Worm (Caenorhabditis elegans): ENCODE data around the gene T01B7.13.

The T01B7.13 gene

DNA sequence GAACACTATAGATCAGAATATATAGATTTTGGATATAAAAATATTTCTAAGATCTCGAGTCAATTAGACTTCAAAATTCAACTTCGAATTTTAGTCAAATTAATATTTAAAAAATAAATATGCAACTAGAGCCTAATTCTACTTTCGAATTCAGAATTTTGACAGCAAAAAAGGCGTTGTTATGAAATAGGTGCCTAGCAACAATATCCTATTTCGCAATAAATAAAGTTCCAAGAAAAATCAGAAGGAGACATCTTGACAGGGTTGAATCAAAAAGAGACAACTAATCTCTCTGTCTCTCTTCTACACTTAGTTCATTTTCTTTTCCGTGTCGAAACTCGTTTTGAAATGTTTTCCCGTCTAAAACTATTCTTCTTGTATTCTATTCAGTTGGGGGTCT, 39.8 kb upstream of the T01B7.13 start:
- TF ChIP-seq cebp-1 (GFP tag; IDR thresholded peaks at IDR 0.05) (peak; percentile 61; the same call in 1 of the 2 replicates), cebp-1 (tag; optimal IDR thresholded peaks at IDR 0.05) (peak; percentile 96), mes-4 (tag; optimal IDR thresholded peaks at IDR 0.05) (no peak), ZK185.1 (tag; optimal IDR thresholded peaks at IDR 0.05; ENCODE audit: poor library complexity, severe bottlenecking) (no peak)

DNA sequence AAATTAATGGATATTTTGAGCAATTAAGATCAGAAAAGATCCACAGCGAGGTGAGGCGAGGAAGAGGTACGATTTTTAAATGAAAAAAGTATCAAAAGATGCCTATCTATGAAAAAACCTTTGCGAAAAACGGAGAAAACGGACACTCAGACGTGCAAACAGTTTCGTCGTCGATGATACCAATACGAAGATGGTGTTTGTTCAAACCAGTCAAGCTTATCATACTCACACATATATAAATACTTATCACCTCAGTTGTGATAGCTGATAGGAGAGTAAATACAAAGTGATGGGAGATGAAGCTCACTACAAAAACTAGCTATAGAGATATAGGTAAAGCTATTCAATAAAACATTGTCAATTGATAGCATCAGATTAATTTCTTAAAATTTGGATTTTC, 35.4 kb upstream of the T01B7.13 start:
- TF ChIP-seq lin-26 (GFP tag; IDR thresholded peaks at IDR 0.05) (no peak), nfya-1 (tag; optimal IDR thresholded peaks at IDR 0.05; ENCODE audit: borderline replicate concordance, insufficient read depth) (no peak), akir-1 (GFP tag; optimal IDR thresholded peaks at IDR 0.05) (no peak), zim-3 (tag; optimal IDR thresholded peaks at IDR 0.05) (no peak), nhr-80 (tag; optimal IDR thresholded peaks at IDR 0.05) (peak; percentile 8), nfya-2 (GFP tag; IDR thresholded peaks at IDR 0.05) (no peak)

DNA sequence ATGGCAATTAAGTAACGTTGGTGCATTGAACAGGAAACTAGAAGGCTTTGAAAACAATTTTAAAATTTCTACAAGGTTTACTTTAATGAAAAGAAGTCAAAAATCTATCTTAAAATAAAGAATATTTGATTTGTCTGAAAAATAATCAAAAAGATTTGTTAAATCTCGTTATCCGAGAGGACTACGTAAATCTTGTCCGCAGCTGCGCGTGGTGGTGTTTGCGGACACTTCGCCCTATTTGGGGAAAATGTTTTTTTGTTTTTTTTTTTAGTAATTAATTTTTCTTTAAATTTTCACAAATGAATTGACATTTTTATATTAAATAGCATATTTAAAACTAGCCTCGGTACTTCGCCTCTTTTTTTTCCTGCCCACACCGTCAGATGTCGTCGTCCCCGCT, 31.3 kb upstream of the T01B7.13 start:
- TF ChIP-seq nfya-2 (GFP tag; IDR thresholded peaks at IDR 0.05): no peak
- TF ChIP-seq ZK185.1 (tag; optimal IDR thresholded peaks at IDR 0.05; ENCODE audit: poor library complexity, severe bottlenecking): no peak
- TF ChIP-seq madf-8 (GFP tag; conservative IDR thresholded peaks at IDR 0.05): peak; percentile 44; the same call in 1 of the 2 replicates
- peak; percentile 52 for TF ChIP-seq lsl-1 (GFP tag; optimal IDR thresholded peaks at IDR 0.05)
- TF ChIP-seq snpc-1.1 (tag; optimal IDR thresholded peaks at IDR 0.05; ENCODE audit: insufficient read depth): peak; percentile 19
- TF ChIP-seq C17E4.6 (GFP tag; IDR thresholded peaks at IDR 0.05): 0 out of 2 replicates have a peak, but pooled peaks have one; percentile 36
- peak in 1 of 3 experiments; percentile 57 for TF ChIP-seq lin-35 (GFP tag; optimal IDR thresholded peaks at IDR 0.05)
- peak; percentile 34 for TF ChIP-seq dpl-1 (GFP tag; optimal IDR thresholded peaks at IDR 0.05)
- 0 out of 2 replicates have a peak, but pooled peaks have one; percentile 34 for TF ChIP-seq rcor-1 (GFP tag; IDR thresholded peaks at IDR 0.05)
- peak; percentile 99 for TF ChIP-seq athp-1 (tag; optimal IDR thresholded peaks at IDR 0.05)
- peak; percentile 61 for TF ChIP-seq F33H1.4 (GFP tag; IDR thresholded peaks at IDR 0.05)
- 0 out of 2 replicates have a peak, but pooled peaks have one; percentile 25 for TF ChIP-seq hmg-1.2 (GFP tag; IDR thresholded peaks at IDR 0.05)
- TF ChIP-seq F55B11.4 (tag; optimal IDR thresholded peaks at IDR 0.05; ENCODE audit: borderline replicate concordance, insufficient read depth): no peak
- peak; percentile 6 for TF ChIP-seq efl-1 (GFP tag; optimal IDR thresholded peaks at IDR 0.05)
- TF ChIP-seq snpc-1.3 (tag; optimal IDR thresholded peaks at IDR 0.05; ENCODE audit: insufficient read depth): peak; percentile 31
- TF ChIP-seq ztf-22 (GFP tag; optimal IDR thresholded peaks at IDR 0.05): no peak
- no peak for TF ChIP-seq ceh-100 (GFP tag; IDR thresholded peaks at IDR 0.05)

DNA sequence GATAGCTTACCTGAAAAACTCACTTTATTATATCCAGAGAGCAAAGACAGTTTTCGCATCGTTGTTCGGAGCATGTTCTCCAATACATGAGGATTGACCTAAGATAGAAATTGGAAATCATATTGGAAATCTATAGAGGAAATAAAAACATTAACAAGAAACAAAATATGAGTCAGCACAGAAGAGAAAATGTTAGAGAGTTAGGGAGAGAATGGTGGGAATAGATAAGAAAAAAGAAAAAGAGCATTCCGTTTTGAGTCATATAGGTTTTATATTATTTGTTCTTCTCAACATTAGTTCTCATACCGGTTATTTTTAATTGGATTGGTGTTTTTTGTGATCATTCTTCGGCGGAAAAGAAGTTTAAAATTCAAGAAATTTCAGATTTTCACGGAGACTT, 30.4 kb upstream of the T01B7.13 start, which contains the start of gene hgap-2:
hgap-2 (minus strand) TSS at position 101 of the 400 bp plus-strand sequence.
- no peak for TF ChIP-seq sdz-38 (tag; optimal IDR thresholded peaks at IDR 0.05)
- TF ChIP-seq ets-4 (GFP tag; optimal IDR thresholded peaks at IDR 0.05): no peak
- TF ChIP-seq let-607 (tag; optimal IDR thresholded peaks at IDR 0.05): no peak
- no peak for TF ChIP-seq dpl-1 (GFP tag; optimal IDR thresholded peaks at IDR 0.05)
- TF ChIP-seq B0019.2 (GFP tag; conservative IDR thresholded peaks at IDR 0.05): no peak
- TF ChIP-seq xnd-1 (tag; optimal IDR thresholded peaks at IDR 0.05): no peak
- TF ChIP-seq lin-40 (tag; optimal IDR thresholded peaks at IDR 0.05): no peak
- TF ChIP-seq hlh-26 (GFP tag; conservative IDR thresholded peaks at IDR 0.05): no peak

Measured in whole organism, young adult.